Worm (Caenorhabditis elegans) whole organism, L4/young adult: ENCODE results near the gene C06A8.8.

ENCODE experiments used
- W03F9.2 ChIP-seq: fragments of 150-350 bp; optimal IDR thresholded peaks from 2 replicates; lab custom pipeline; 2014; ENCODE audit warnings: missing biosample characterization, missing genetic modification characterization
- dao-5 ChIP-seq: sonication (generic microtip); optimal IDR thresholded peaks from 2 replicates; lab custom pipeline; 2016; ENCODE audit warnings: missing genotype, missing genetic modification characterization, moderate library complexity, missing compliant biosample characterization
- him-1 ChIP-seq: sonication (generic microtip); optimal IDR thresholded peaks from 2 replicates; lab custom pipeline; 2016; ENCODE audit warnings: missing genotype, missing genetic modification reagents, missing genetic modification characterization, missing compliant biosample characterization

The C06A8.8 gene

DNA sequence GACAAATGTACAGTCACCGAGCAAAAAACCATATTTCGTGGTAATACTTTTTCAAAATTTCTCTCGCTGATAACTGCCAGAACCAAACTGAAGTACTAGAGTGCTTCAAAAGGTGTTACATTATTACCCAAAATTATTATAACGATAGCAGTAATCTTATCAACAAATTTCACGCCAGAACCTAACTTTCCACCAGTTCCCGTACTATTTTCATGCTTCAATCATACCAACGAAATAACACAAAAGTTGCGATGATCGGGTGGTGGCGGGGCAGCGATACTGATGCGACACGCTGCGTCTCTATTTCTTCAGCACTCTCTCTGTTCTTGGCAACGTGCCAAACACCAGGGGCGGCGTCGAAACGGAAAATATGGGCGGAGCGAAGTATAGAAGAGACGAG, 37.1 kb upstream of the C06A8.8 start:
- TF ChIP-seq W03F9.2 (tag; lab: Kevin White, UChicago) (no peak), dao-5 (tag; lab: Kevin White, UChicago) (no peak), him-1 (tag; lab: Kevin White, UChicago) (no peak)

- TF ChIP-seq him-1 (tag; lab: Kevin White, UChicago) (no peak), W03F9.2 (tag; lab: Kevin White, UChicago) (no peak), dao-5 (tag; lab: Kevin White, UChicago) (no peak)
Measured at ce11 chrII:7808153-7808552, 36.3 kb upstream of the C06A8.8 start.

DNA sequence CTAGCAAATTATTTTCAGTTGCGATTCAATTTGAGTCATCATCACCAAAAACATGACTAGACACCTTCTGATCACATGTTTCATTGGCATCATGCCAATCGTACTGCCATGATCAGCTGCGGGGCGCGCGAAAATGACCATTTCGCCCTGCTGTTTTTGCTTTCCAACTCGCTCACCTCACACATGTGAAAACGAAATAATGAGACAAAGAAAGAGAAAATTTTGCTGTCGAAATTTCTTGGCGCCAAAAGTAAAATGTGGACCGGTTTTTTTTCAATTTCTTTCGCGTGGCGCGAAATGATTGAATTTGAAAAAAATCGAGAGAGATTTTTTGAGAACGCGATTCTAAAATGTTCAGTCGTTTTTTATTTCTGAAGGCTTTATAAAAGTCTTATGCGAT, 35.1 kb upstream of the C06A8.8 start:
- TF ChIP-seq W03F9.2 (tag; lab: Kevin White, UChicago) (no peak), dao-5 (tag; lab: Kevin White, UChicago) (no peak), him-1 (tag; lab: Kevin White, UChicago) (no peak)

DNA sequence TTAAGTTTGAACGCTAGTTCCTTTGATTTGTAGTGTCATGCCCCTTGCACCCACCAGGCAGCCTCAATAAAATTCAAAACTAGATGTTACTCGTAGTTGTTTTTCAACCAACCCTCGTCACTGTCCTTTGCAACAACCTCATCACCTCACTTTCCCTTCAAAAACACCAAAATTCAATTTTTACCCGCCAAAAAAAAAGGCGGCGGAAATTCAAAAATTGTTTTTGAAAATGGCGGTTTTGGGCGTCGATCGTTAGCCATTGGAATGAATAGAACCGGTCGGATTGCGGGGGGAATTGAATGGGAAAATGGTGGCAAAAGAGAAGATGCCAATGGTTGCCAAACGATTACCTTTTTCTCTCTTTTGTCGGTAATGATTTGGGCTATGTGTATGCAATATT, 34.2 kb upstream of the C06A8.8 start:
- no peak for TF ChIP-seq W03F9.2 (tag; lab: Kevin White, UChicago)
- no peak for TF ChIP-seq dao-5 (tag; lab: Kevin White, UChicago)
- TF ChIP-seq him-1 (tag; lab: Kevin White, UChicago) = no peak

DNA sequence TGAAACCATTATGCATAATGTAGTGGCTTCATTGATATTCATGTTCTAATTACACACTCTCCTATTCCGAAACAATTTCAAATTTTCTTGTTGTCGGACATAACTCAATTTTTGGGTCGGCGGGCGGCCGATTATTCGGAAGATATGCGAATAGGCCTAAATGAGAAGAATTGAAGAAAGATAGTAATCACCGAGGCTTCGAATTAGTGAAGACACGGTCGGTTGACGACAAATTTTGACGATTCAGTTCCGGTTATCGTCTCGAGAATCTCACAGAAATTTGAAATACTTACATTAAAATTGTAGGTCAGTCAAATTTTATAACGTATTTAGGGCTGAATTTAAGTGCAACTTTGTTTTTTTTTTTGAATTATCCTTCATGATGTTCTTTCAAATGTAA, 31.4 kb upstream of the C06A8.8 start:
- TF ChIP-seq dao-5 (tag; lab: Kevin White, UChicago) = no peak
- TF ChIP-seq him-1 (tag; lab: Kevin White, UChicago) = no peak
- TF ChIP-seq W03F9.2 (tag; lab: Kevin White, UChicago) = no peak

DNA sequence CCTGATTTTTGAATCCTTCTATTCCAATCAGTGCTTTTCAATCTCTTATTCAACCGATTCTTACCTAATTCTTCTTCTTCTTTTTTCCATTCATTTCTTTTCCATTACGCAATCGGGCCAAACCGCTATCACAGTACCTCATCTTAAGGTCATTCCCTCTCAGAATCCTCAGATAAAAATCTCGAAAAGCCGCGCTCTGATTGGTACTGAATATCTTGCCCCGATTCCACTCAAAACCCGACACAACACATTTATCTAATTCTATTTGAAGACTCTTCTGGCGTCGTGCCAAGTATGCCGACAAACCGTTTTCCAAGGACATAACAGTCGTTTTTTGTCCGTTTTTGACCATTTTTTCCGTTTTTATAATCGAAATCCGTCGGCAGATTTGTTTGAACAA, 30.1 kb upstream of the C06A8.8 start:
- no peak for TF ChIP-seq W03F9.2 (tag; lab: Kevin White, UChicago)
- TF ChIP-seq him-1 (tag; lab: Kevin White, UChicago) = no peak
- TF ChIP-seq dao-5 (tag; lab: Kevin White, UChicago) = no peak

DNA sequence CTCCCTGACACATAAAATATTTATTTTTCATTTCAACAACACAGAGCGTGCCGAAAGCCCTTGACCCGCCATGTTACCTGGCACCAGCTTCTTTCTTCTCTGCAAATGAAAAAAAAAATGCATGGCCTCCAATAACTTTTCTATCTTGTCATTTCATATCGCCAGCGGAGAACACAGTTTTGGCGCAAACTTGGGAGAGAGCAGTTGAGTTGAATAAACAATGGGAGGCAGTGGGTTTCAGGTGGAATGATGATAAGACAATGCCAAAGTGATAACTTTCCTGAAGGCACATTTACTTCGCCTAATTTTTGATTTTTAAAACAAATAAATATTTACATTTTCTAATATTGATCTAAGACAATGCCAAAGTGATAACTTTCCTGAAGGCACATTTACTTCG, 29.4 kb upstream of the C06A8.8 start:
- TF ChIP-seq him-1 (tag; lab: Kevin White, UChicago) (no peak), dao-5 (tag; lab: Kevin White, UChicago) (no peak), W03F9.2 (tag; lab: Kevin White, UChicago) (no peak)

DNA sequence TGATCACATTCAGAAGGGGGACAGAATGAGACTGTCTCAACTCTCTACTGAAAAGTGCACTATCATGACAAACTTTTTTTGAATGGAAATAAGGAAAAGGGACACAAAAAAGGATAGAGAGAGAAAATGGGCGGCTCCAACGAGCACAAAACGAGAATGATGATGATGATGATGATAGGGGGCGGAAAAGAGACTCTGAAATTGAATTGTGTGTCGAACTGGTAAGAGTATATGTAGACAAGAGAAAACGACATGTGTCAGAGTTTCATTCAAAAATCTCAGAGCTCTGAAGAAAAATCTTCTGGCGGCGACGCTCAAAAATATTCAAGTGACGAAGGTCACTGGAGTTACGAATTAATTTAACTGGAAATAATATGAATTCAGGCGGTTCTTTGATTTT, 23.5 kb upstream of the C06A8.8 start:
- no peak for TF ChIP-seq W03F9.2 (tag; lab: Kevin White, UChicago)

- TF ChIP-seq dao-5 (tag; lab: Kevin White, UChicago) = no peak
- TF ChIP-seq W03F9.2 (tag; lab: Kevin White, UChicago) = no peak
- no peak for TF ChIP-seq him-1 (tag; lab: Kevin White, UChicago)
Measured at ce11 chrII:7794222-7794621, 22.4 kb upstream of the C06A8.8 start, which contains the start of gene glr-4. glr-4 (minus strand) TSS chrII:7794322.

ce11 chrII:7792514-7792913, 20.7 kb upstream of the C06A8.8 start:
- TF ChIP-seq dao-5 (tag; lab: Kevin White, UChicago) = no peak
- no peak for TF ChIP-seq W03F9.2 (tag; lab: Kevin White, UChicago)
- TF ChIP-seq him-1 (tag; lab: Kevin White, UChicago) = no peak

ce11 chrII:7791408-7792050, 19.7 kb upstream of the C06A8.8 start:
- TF ChIP-seq W03F9.2 (tag; lab: Kevin White, UChicago) (no peak), dao-5 (tag; lab: Kevin White, UChicago) (no peak), him-1 (tag; lab: Kevin White, UChicago) (no peak)

- TF ChIP-seq dao-5 (tag; lab: Kevin White, UChicago) (no peak), him-1 (tag; lab: Kevin White, UChicago) (no peak), W03F9.2 (tag; lab: Kevin White, UChicago) (no peak)
Measured at ce11 chrII:7790324-7790898, 18.6 kb upstream of the C06A8.8 start, which contains the start of gene srlf-1. srlf-1 (plus strand) TSS chrII:7790591.

ce11 chrII:7789605-7790004, 17.8 kb upstream of the C06A8.8 start:
- no peak for TF ChIP-seq him-1 (tag; lab: Kevin White, UChicago)

- TF ChIP-seq dao-5 (tag; lab: Kevin White, UChicago) = no peak
- TF ChIP-seq him-1 (tag; lab: Kevin White, UChicago) = no peak
- no peak for TF ChIP-seq W03F9.2 (tag; lab: Kevin White, UChicago)
Measured at ce11 chrII:7783467-7783959, 11.7 kb upstream of the C06A8.8 start, which contains the start of gene skr-17. skr-17 (plus strand) TSS chrII:7783517.
